Fruit fly (Drosophila melanogaster): ENCODE measurements around the gene Pxn.

Gene Pxn

DNA sequence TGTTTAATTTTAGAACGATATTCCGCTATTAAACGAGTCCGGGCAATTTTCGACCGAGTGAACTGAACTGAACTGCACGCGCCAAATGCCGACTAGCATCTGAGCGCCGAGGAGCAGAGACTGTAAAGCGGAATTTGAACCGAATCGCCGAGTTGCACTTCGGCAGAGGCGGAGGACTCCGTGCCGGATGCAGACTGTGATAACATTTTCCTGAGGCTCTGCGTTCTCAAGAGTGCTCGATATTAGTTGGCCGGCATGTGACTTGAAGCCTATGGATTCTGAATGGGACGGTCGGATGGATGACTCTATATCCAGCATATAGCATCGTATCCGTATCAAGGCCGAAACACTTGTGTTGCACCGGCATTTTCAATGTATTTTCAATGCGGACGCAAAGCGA, at the start of gene Pxn:
Gene Pxn (minus strand): TSS at position 101 of the 400 bp plus-strand sequence.
- TF ChIP-seq Ets98B (GFP tag; IDR thresholded peaks at IDR 0.05): 0 out of 2 replicates have a peak, but pooled peaks have one; percentile 17
- TF ChIP-seq Pif1B (GFP tag; optimal IDR thresholded peaks at IDR 0.05): no peak
- TF ChIP-seq CG4496 (GFP tag; IDR thresholded peaks at IDR 0.05): peak; percentile 64

- no peak for TF ChIP-seq CG34367 (tag; optimal IDR thresholded peaks at IDR 0.05)
- TF ChIP-seq Pif1A (GFP tag; optimal IDR thresholded peaks at IDR 0.05): no peak
- TF ChIP-seq Pif1B (GFP tag; optimal IDR thresholded peaks at IDR 0.05): no peak
- no peak for TF ChIP-seq CG13204 (GFP tag; optimal IDR thresholded peaks at IDR 0.05)
- no peak for TF ChIP-seq CG9948 (tag; optimal IDR thresholded peaks at IDR 0.05)
- TF ChIP-seq rn (GFP tag; IDR thresholded peaks at IDR 0.05): no peak
- no peak for TF ChIP-seq EcR (GFP tag; optimal IDR thresholded peaks at IDR 0.05)
- no peak for TF ChIP-seq Snoo (tag; optimal IDR thresholded peaks at IDR 0.05)
- no peak for TF ChIP-seq Ets98B (GFP tag; IDR thresholded peaks at IDR 0.05)
- TF ChIP-seq D1 (tag; optimal IDR thresholded peaks at IDR 0.05): no peak
- no peak for TF ChIP-seq CG14655 (GFP tag; optimal IDR thresholded peaks at IDR 0.05)
- TF ChIP-seq CG8159 (tag; optimal IDR thresholded peaks at IDR 0.05): no peak
- no peak for TF ChIP-seq fd96Ca (GFP tag; IDR thresholded peaks at IDR 0.05)
- no peak for TF ChIP-seq gl (tag; optimal IDR thresholded peaks at IDR 0.05)
These were observed 31.5 kb upstream of the Pxn start, which contains the start of gene CG33234 for dm6 chr3L:2661322-2661721. Gene CG33234 (plus strand): TSS chr3L:2661622.

- TF ChIP-seq Ets98B (GFP tag; IDR thresholded peaks at IDR 0.05) (no peak), CG13204 (GFP tag; optimal IDR thresholded peaks at IDR 0.05) (no peak), Pif1B (GFP tag; optimal IDR thresholded peaks at IDR 0.05) (no peak), CG17806 (tag; optimal IDR thresholded peaks at IDR 0.05) (no peak), CG8159 (tag; optimal IDR thresholded peaks at IDR 0.05) (no peak), CG14655 (GFP tag; optimal IDR thresholded peaks at IDR 0.05) (no peak), gl (tag; optimal IDR thresholded peaks at IDR 0.05) (no peak), D1 (tag; optimal IDR thresholded peaks at IDR 0.05) (no peak), CG15710 (tag; optimal IDR thresholded peaks at IDR 0.05) (no peak), CG4496 (GFP tag; IDR thresholded peaks at IDR 0.05) (no peak), CG12605 (GFP tag; IDR thresholded peaks at IDR 0.05) (no peak), EcR (GFP tag; optimal IDR thresholded peaks at IDR 0.05) (no peak), CG10348 (GFP tag; IDR thresholded peaks at IDR 0.05) (no peak), CG32121 (GFP tag; IDR thresholded peaks at IDR 0.05) (no peak), CG34367 (tag; optimal IDR thresholded peaks at IDR 0.05) (no peak), CG9948 (tag; optimal IDR thresholded peaks at IDR 0.05) (no peak), CG8301 (tag; optimal IDR thresholded peaks at IDR 0.05) (no peak), fd96Ca (GFP tag; IDR thresholded peaks at IDR 0.05) (no peak), Pif1A (GFP tag; optimal IDR thresholded peaks at IDR 0.05) (no peak)
These were observed 29.5 kb upstream of the Pxn start, which contains the start of gene CG33233 for dm6 chr3L:2659339-2659738. Gene CG33233 (plus strand): TSS chr3L:2659639.

DNA sequence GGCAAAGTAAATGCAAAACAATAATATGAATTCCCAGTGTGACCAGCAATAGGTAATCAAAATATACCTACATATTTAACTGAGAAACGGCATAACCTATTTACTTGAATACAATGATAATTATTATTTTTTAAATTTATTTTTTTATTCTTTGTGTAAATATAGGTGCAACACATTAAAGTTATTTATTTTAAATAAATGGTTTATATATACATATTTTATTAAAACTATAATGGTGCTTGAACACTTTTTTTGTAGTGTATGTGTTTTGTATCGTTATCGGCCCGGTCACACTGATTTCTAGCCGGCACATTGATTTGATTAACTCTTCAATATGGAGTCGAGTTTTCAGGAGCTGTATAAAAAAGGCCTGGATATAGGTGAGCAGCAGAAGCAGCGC, 21.9 kb upstream of the Pxn start, which contains the start of the genes ProRS-m, CG42304 and Snup:
Gene ProRS-m (minus strand): TSS at position 51 of the 400 bp plus-strand sequence.
Gene CG42304 (plus strand): TSS at position 289 of the 400 bp plus-strand sequence.
Gene Snup (plus strand): TSS at position 289 of the 400 bp plus-strand sequence.
- TF ChIP-seq CG8159 (tag; optimal IDR thresholded peaks at IDR 0.05): peak; percentile 68
- no peak for TF ChIP-seq CG10348 (GFP tag; IDR thresholded peaks at IDR 0.05)
- peak; percentile 39; the same call in 1 of the 2 replicates for TF ChIP-seq rn (GFP tag; IDR thresholded peaks at IDR 0.05)
- 0 out of 2 replicates have a peak, but pooled peaks have one; percentile 21 for TF ChIP-seq Ets98B (GFP tag; IDR thresholded peaks at IDR 0.05)
- TF ChIP-seq CG15710 (tag; optimal IDR thresholded peaks at IDR 0.05): peak; percentile 59
- TF ChIP-seq CG32121 (GFP tag; IDR thresholded peaks at IDR 0.05): no peak; the same call in 1 of the 2 replicates
- peak; percentile 62; the same call in 2 of the 3 replicates for TF ChIP-seq CG4496 (GFP tag; IDR thresholded peaks at IDR 0.05)

dm6 chr3L:2647523-2648378, 17.9 kb upstream of the Pxn start, which contains the start of gene CG1246:
Gene CG1246 (plus strand): TSS chr3L:2648048.
- TF ChIP-seq CG13204 (GFP tag; optimal IDR thresholded peaks at IDR 0.05): no peak
- TF ChIP-seq D1 (tag; optimal IDR thresholded peaks at IDR 0.05): no peak
- TF ChIP-seq Ets98B (GFP tag; IDR thresholded peaks at IDR 0.05): no peak
- TF ChIP-seq rn (GFP tag; IDR thresholded peaks at IDR 0.05): no peak
- no peak for TF ChIP-seq CG17806 (tag; optimal IDR thresholded peaks at IDR 0.05)
- TF ChIP-seq CG15710 (tag; optimal IDR thresholded peaks at IDR 0.05): no peak
- no peak for TF ChIP-seq EcR (GFP tag; optimal IDR thresholded peaks at IDR 0.05)
- TF ChIP-seq gl (tag; optimal IDR thresholded peaks at IDR 0.05): no peak

DNA sequence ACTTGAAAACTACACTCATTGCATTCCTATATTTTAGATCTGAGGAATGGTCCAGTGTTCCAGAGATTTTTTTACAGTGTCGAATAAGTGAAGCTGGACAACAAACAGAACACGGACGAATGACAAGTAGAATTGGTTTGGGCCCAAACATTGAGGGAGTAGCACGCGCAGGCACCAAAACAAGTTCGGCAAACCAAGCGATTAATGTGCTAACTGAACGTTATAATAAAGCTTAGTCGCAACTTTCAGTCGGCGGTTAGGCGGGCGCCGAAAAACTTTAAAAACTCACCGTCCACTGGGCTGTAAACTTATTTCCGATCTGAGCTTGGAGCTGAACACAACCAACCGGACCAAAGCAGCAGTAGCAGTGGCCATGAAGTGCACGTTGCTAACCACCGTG, 15.2 kb upstream of the Pxn start, which contains the start of gene CG1143:
Gene CG1143 (plus strand): TSS at position 301 of the 400 bp plus-strand sequence.
- no peak for TF ChIP-seq rn (GFP tag; IDR thresholded peaks at IDR 0.05)
- no peak for TF ChIP-seq gl (tag; optimal IDR thresholded peaks at IDR 0.05)
- no peak for TF ChIP-seq CG9948 (tag; optimal IDR thresholded peaks at IDR 0.05)
- no peak for TF ChIP-seq CG4496 (GFP tag; IDR thresholded peaks at IDR 0.05)
- TF ChIP-seq CG13204 (GFP tag; optimal IDR thresholded peaks at IDR 0.05): no peak
- TF ChIP-seq Snoo (tag; optimal IDR thresholded peaks at IDR 0.05): no peak
- no peak for TF ChIP-seq CG32121 (GFP tag; IDR thresholded peaks at IDR 0.05)
- no peak for TF ChIP-seq CG17806 (tag; optimal IDR thresholded peaks at IDR 0.05)
- TF ChIP-seq EcR (GFP tag; optimal IDR thresholded peaks at IDR 0.05): no peak
- no peak for TF ChIP-seq Pif1A (GFP tag; optimal IDR thresholded peaks at IDR 0.05)
- TF ChIP-seq CG12605 (GFP tag; IDR thresholded peaks at IDR 0.05): no peak
- TF ChIP-seq Pif1B (GFP tag; optimal IDR thresholded peaks at IDR 0.05): no peak
- no peak for TF ChIP-seq CG10348 (GFP tag; IDR thresholded peaks at IDR 0.05)

Measured in whole organism, pupa.